Fruit fly (Drosophila melanogaster): Measurements from ENCODE around the gene CG1316.
A peak's percentile ranks its signal among the peaks of the same experiment; 100 is the strongest.

The CG1316 gene

DNA sequence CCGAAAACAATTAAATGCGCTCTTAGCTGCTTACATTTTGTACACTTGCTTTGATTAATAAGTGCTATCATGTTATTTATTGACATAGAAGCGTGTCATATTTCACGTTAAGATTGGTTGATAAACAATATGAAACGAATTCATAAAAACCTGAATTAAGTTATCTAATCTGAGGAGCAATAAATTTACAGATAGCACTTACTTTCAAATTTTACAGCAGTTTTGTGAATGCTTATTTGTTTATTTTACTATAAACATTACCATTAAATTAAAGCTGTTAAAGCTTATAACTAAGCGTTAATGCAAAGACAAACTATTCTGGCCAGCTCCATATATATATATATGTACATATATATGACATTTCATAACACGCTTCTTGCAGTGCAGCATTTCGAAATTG is 18.4 kb downstream of the CG1316 start (continued):
- TF ChIP-seq CG11456 (GFP tag; IDR thresholded peaks at IDR 0.05) (no peak), bsh (GFP tag; optimal IDR thresholded peaks at IDR 0.05) (peak in 1 of 2 experiments; percentile 0), Sox102F (GFP tag; optimal IDR thresholded peaks at IDR 0.05) (peak; percentile 7), CG3847 (GFP tag; IDR thresholded peaks at IDR 0.05) (no peak), CG8290 (GFP tag; optimal IDR thresholded peaks at IDR 0.05) (no peak), CG8290 (tag; optimal IDR thresholded peaks at IDR 0.05) (no peak), Hmx (GFP tag; optimal IDR thresholded peaks at IDR 0.05) (no peak)

DNA sequence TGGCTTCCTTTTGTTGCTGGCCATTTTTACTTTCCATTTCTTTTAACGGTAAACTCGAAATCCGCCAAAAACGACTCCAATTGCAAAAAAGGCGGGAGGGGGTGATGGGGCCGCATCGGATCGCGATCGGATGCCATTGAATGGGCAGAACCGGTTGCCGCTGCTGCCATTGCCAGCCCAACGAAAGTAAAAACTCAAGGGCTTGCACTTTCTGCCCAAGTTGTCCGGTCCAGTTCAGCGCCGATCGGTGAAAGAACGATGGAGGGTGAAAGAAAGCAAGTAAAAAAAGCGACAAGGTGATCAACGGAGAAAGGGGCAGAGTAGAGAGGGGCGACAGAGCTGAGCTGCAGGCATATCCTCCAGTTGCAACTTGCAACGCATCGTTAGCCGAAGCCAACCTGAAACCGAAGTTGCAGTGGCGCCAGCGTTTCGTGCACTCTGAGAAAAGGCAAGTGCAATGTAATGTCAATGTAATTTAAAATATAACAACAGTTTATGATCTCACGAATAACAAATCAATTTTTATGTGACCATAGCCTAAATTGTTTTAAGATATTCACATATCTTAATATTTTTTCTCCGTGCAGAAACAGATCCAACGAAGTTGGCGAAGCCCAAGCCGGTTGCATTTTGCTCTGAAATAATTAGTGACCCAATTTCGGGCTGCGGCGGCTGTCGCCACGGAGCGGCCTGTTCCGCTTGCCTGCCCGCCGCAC is 20.8 kb downstream of the CG1316 start:
- TF ChIP-seq CG6765 (GFP tag; optimal IDR thresholded peaks at IDR 0.05) (no peak), Lpt (GFP tag; optimal IDR thresholded peaks at IDR 0.05) (no peak), row (GFP tag; IDR thresholded peaks at IDR 0.05) (no peak; the same call in 2 of the 3 replicates), vvl (GFP tag; IDR thresholded peaks at IDR 0.05) (0 out of 2 replicates have a peak, but pooled peaks have one; percentile 26), Dbx (GFP tag; IDR thresholded peaks at IDR 0.05) (no peak), bsh (GFP tag; optimal IDR thresholded peaks at IDR 0.05) (peak in 1 of 2 experiments; percentile 31), Drgx (GFP tag; IDR thresholded peaks at IDR 0.05) (peak; percentile 95), CG10543 (GFP tag; optimal IDR thresholded peaks at IDR 0.05) (no peak), CG1603 (tag; optimal IDR thresholded peaks at IDR 0.05) (peak; percentile 11), sens (GFP tag) (peak; percentile 85), Fer2 (tag; optimal IDR thresholded peaks at IDR 0.05) (no peak), dysf (GFP tag; IDR thresholded peaks at IDR 0.05) (0 out of 3 replicates have a peak, but pooled peaks have one; percentile 21), Sox102F (GFP tag; optimal IDR thresholded peaks at IDR 0.05) (peak; percentile 0), ci (GFP tag; IDR thresholded peaks at IDR 0.05) (0 out of 3 replicates have a peak, but pooled peaks have one; percentile 8), gem (tag; optimal IDR thresholded peaks at IDR 0.05) (peak; percentile 16), CG10209 (GFP tag; optimal IDR thresholded peaks at IDR 0.05) (no peak), Poxn (GFP tag; IDR thresholded peaks at IDR 0.05) (no peak), Blimp-1 (GFP tag; optimal IDR thresholded peaks at IDR 0.05) (peak; percentile 96), CG4282 (GFP tag; optimal IDR thresholded peaks at IDR 0.05) (no peak), Asciz (GFP tag; optimal IDR thresholded peaks at IDR 0.05) (no peak), CG5245 (GFP tag; optimal IDR thresholded peaks at IDR 0.05) (no peak), Xrp1 (GFP tag; IDR thresholded peaks at IDR 0.05) (peak; percentile 44; the same call in 1 of the 2 replicates), chm (GFP tag; IDR thresholded peaks at IDR 0.05) (peak; percentile 29; the same call in 1 of the 2 replicates), CG12236 (GFP tag; optimal IDR thresholded peaks at IDR 0.05) (no peak), Deaf1 (tag; optimal IDR thresholded peaks at IDR 0.05) (no peak), Ets65A (GFP tag) (peak; percentile 85), nom (GFP tag; optimal IDR thresholded peaks at IDR 0.05) (peak; percentile 25), slou (GFP tag; optimal IDR thresholded peaks at IDR 0.05) (no peak), sisA (GFP tag; IDR thresholded peaks at IDR 0.05) (0 out of 2 replicates have a peak, but pooled peaks have one; percentile 18), fd96Cb (tag; optimal IDR thresholded peaks at IDR 0.05) (no peak), CG2712 (tag; optimal IDR thresholded peaks at IDR 0.05) (peak; percentile 33)

DNA sequence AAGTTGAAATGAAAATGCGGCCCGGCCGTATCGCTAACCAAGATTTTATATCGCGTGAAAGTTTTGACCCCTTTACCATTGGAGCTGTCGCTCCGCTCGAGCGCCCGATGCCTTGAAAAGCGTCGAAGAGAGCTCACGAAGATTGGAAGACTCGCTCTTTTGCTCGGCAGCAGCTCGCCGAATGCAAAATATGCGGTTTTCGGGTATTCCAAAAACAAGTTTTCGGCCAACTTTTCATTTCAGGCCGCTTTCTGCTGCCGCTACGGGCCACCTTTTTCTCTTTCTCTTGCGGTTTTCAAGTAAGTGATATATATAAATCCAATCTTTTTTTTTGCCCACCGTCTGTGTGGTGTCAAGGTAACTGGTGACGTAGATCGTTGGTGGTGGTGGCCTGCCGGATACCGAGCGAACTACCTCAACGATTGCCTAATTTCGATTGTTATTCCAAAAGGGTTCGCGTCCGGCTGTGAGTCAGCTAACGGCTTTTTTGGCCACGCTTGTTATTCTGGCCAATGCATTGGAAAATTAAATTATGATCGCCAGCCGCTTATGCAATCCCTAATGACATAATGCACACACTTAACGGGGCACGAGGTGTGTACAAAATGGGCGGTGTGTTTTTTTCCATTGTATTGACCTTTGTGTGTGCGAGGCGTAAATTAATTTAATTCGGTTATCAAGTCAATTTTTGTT is 24.2 kb downstream of the CG1316 start, which contains the start of gene dyl:
Gene dyl, minus strand, starts transcription at position 28 of the 693 bp plus-strand sequence.
- peak in 1 of 2 experiments; percentile 88 for TF ChIP-seq Pdp1 (GFP tag; optimal IDR thresholded peaks at IDR 0.05)
- no peak for TF ChIP-seq CG1832 (GFP tag; optimal IDR thresholded peaks at IDR 0.05)
- TF ChIP-seq CG16863 (GFP tag; optimal IDR thresholded peaks at IDR 0.05): no peak
- no peak for TF ChIP-seq ro (GFP tag; IDR thresholded peaks at IDR 0.05)
- TF ChIP-seq CG18619 (GFP tag; optimal IDR thresholded peaks at IDR 0.05): no peak
- peak; percentile 33 for TF ChIP-seq sd (tag; optimal IDR thresholded peaks at IDR 0.05)
- no peak for TF ChIP-seq HLH3B (GFP tag; IDR thresholded peaks at IDR 0.05)
- TF ChIP-seq CTCF (GFP tag; optimal IDR thresholded peaks at IDR 0.05): no peak
- no peak for TF ChIP-seq CG6272 (GFP tag; IDR thresholded peaks at IDR 0.05)
- TF ChIP-seq Dip3 (GFP tag; optimal IDR thresholded peaks at IDR 0.05): no peak
- TF ChIP-seq Abd-B (GFP tag; optimal IDR thresholded peaks at IDR 0.05): no peak
- TF ChIP-seq cato (GFP tag; optimal IDR thresholded peaks at IDR 0.05; ENCODE audit: borderline replicate concordance): no peak
- no peak for TF ChIP-seq CG8089 (GFP tag; optimal IDR thresholded peaks at IDR 0.05)
